Fruit fly (Drosophila melanogaster) whole organism, embryonic: ENCODE measurements around the gene Ctr9.

Source experiments
- Ada2b ChIP-seq: fragments of 200-800 bp; sonication (Bioruptor generic); IDR thresholded peaks from 2 replicates; pipeline ENCODE4 v1.3.6; 2022; ENCODE audit warnings: missing biosample characterization, missing genetic modification characterization
- Adf1 ChIP-seq: fragments of 200-800 bp; sonication (Bioruptor generic); IDR thresholded peaks from 2 replicates; pipeline ENCODE4 v1.3.6; 2022; ENCODE audit warnings: missing biosample characterization, missing genetic modification characterization
- Antp ChIP-seq: fragments of 200-800 bp; sonication (Bioruptor generic); optimal IDR thresholded peaks from 3 replicates; lab custom pipeline; 2016; ENCODE audit warnings: missing biosample characterization, missing genetic modification characterization
- Atf6 ChIP-seq: fragments of 200-800 bp; sonication (Bioruptor generic); IDR thresholded peaks from 2 replicates; pipeline ENCODE4 v1.3.6; 2022; ENCODE audit warnings: missing biosample characterization, missing genetic modification characterization
- Awh ChIP-seq: fragments of 200-800 bp; sonication (Bioruptor generic); IDR thresholded peaks from 2 replicates; pipeline ENCODE4, ENCODE4 v1.3.6; 2022; ENCODE audit warnings: missing biosample characterization, missing genetic modification characterization
- CG1024 ChIP-seq: fragments of 200-800 bp; sonication (Bioruptor generic); IDR thresholded peaks from 2 replicates; pipeline ENCODE4 v1.3.6; 2022; ENCODE audit warnings: missing biosample characterization, missing genetic modification characterization
- CG11456 ChIP-seq: fragments of 200-800 bp; sonication (Bioruptor generic); IDR thresholded peaks from 3 replicates; pipeline ENCODE4 v1.3.6; 2022; ENCODE audit warnings: missing biosample characterization, missing genetic modification characterization
- CG11695 ChIP-seq: fragments of 200-800 bp; sonication (Bioruptor generic); IDR thresholded peaks from 3 replicates; pipeline ENCODE4 v1.3.6; 2022; ENCODE audit warnings: missing biosample characterization, missing genetic modification characterization
- CG11696 ChIP-seq: fragments of 200-800 bp; sonication (Bioruptor generic); IDR thresholded peaks from 2 replicates; pipeline ENCODE4 v1.3.6; 2022; ENCODE audit warnings: missing biosample characterization, missing genetic modification characterization
- CG13624 ChIP-seq: fragments of 200-800 bp; sonication (Bioruptor generic); optimal IDR thresholded peaks from 2 replicates; lab custom pipeline; 2016; ENCODE audit warnings: missing biosample characterization, missing genetic modification characterization
- CG14014 ChIP-seq: fragments of 200-800 bp; sonication (Bioruptor generic); IDR thresholded peaks from 2 replicates; pipeline ENCODE4 v1.3.6; 2022; ENCODE audit warnings: missing biosample characterization, missing genetic modification characterization
- CG16815 ChIP-seq: fragments of 200-800 bp; sonication (Bioruptor generic); optimal IDR thresholded peaks from 3 replicates; lab custom pipeline; 2017; ENCODE audit warnings: missing biosample characterization, mild to moderate bottlenecking, missing genetic modification characterization
- CG18262 ChIP-seq: fragments of 200-800 bp; optimal IDR thresholded peaks from 3 replicates; lab custom pipeline; 2019; ENCODE audit warnings: missing biosample characterization, mild to moderate bottlenecking, missing genetic modification characterization, moderate library complexity
- CG31388 ChIP-seq: fragments of 200-800 bp; sonication (Bioruptor generic); optimal IDR thresholded peaks from 2 replicates; lab custom pipeline; 2016; ENCODE audit warnings: missing biosample characterization, missing genetic modification characterization
- CG32532 ChIP-seq: fragments of 200-800 bp; sonication (Bioruptor generic); IDR thresholded peaks from 2 replicates; pipeline ENCODE4 v1.3.6; 2022; ENCODE audit warnings: missing biosample characterization, missing genetic modification characterization
- CG3847 ChIP-seq: fragments of 200-800 bp; sonication (Bioruptor generic); IDR thresholded peaks from 2 replicates; pipeline ENCODE4 v1.3.6; 2022; ENCODE audit warnings: missing biosample characterization, missing genetic modification characterization
- CG3995 ChIP-seq: fragments of 200-800 bp; sonication (Bioruptor generic); optimal IDR thresholded peaks from 3 replicates; lab custom pipeline; 2016; ENCODE audit warnings: missing biosample characterization, missing genetic modification characterization
- CG4328 ChIP-seq: fragments of 200-800 bp; sonication (Bioruptor generic); optimal IDR thresholded peaks from 3 replicates; lab custom pipeline; 2017; ENCODE audit warnings: missing biosample characterization, missing genetic modification reagents, missing genetic modification characterization
- CG6272 ChIP-seq: fragments of 200-800 bp; sonication (Bioruptor generic); IDR thresholded peaks from 2 replicates; pipeline ENCODE4 v1.3.6; 2022; ENCODE audit warnings: missing biosample characterization, missing genetic modification characterization
- Dbx ChIP-seq: fragments of 200-800 bp; sonication (Bioruptor generic); IDR thresholded peaks from 3 replicates; pipeline ENCODE4 v1.3.6; 2022; ENCODE audit warnings: missing biosample characterization, missing genetic modification characterization
- Dip3 ChIP-seq: fragments of 200-800 bp; sonication (Bioruptor generic); optimal IDR thresholded peaks from 3 replicates; lab custom pipeline; 2016; ENCODE audit warnings: missing biosample characterization, missing genetic modification characterization
- Dref ChIP-seq: fragments of 200-800 bp; sonication (Bioruptor generic); IDR thresholded peaks from 2 replicates; pipeline ENCODE4 v1.3.6; 2022; ENCODE audit warnings: missing biosample characterization, missing genetic modification characterization
- HLH3B ChIP-seq: fragments of 200-800 bp; sonication (Bioruptor generic); IDR thresholded peaks from 2 replicates; pipeline ENCODE4 v1.3.6; 2022; ENCODE audit warnings: missing biosample characterization, missing genetic modification characterization
- Lpt ChIP-seq: fragments of >200 bp; optimal IDR thresholded peaks from 2 replicates; lab custom pipeline; 2018; ENCODE audit warnings: missing biosample characterization, missing genetic modification characterization
- MBD-R2 ChIP-seq: fragments of 200-800 bp; sonication (Bioruptor generic); IDR thresholded peaks from 2 replicates; pipeline ENCODE4 v1.3.6; 2022; ENCODE audit warnings: missing biosample characterization, missing genetic modification characterization
- Meics ChIP-seq: fragments of 200-800 bp; sonication (Bioruptor generic); optimal IDR thresholded peaks from 2 replicates; lab custom pipeline; 2017; ENCODE audit warnings: missing biosample characterization, mild to moderate bottlenecking, missing genetic modification characterization
- Nf-YB ChIP-seq: fragments of 200-800 bp; sonication (Bioruptor generic); optimal IDR thresholded peaks from 3 replicates; lab custom pipeline; 2019; ENCODE audit warnings: missing biosample characterization, mild to moderate bottlenecking, missing genetic modification characterization, moderate library complexity
- Opbp ChIP-seq: fragments of 200-800 bp; sonication (Bioruptor generic); IDR thresholded peaks from 3 replicates; pipeline ENCODE4 v1.3.6; 2022; ENCODE audit warnings: missing biosample characterization, missing genetic modification characterization; ENCODE audit not compliant: partially characterized antibody
- Rfx ChIP-seq: fragments of 200-800 bp; sonication (Bioruptor generic); IDR thresholded peaks from 2 replicates; pipeline ENCODE4 v1.3.6; 2022; ENCODE audit warnings: missing biosample characterization, missing genetic modification characterization
- Scr ChIP-seq: fragments of 200-800 bp; sonication (Bioruptor generic); IDR thresholded peaks from 2 replicates; pipeline ENCODE4 v1.3.6; 2022; ENCODE audit warnings: missing biosample characterization, missing genetic modification characterization; ENCODE audit not compliant: partially characterized antibody
- Xbp1 ChIP-seq: fragments of 200-800 bp; sonication (Bioruptor generic); optimal IDR thresholded peaks from 3 replicates; lab custom pipeline; 2016; ENCODE audit warnings: missing biosample characterization, mild to moderate bottlenecking, missing genetic modification characterization
- ac ChIP-seq: fragments of 200-800 bp; sonication (Bioruptor generic); optimal IDR thresholded peaks from 3 replicates; lab custom pipeline; 2017; ENCODE audit warnings: missing biosample characterization, mild to moderate bottlenecking, missing genetic modification characterization
- bab2 ChIP-seq: fragments of 200-800 bp; sonication (Bioruptor generic); optimal IDR thresholded peaks from 2 replicates; lab custom pipeline; 2016; ENCODE audit warnings: missing biosample characterization, missing genetic modification characterization
- chinmo ChIP-seq: fragments of 200-800 bp; sonication (Bioruptor generic); IDR thresholded peaks from 4 replicates; pipeline ENCODE4 v1.3.6; 2022; ENCODE audit warnings: missing biosample characterization, missing genetic modification characterization; ENCODE audit not compliant: partially characterized antibody
- dan ChIP-seq: fragments of 200-800 bp; sonication (Bioruptor generic); IDR thresholded peaks from 2 replicates; pipeline ENCODE4 v1.3.6; 2022; ENCODE audit warnings: missing biosample characterization, missing genetic modification characterization
- dpn ChIP-seq, 2 experiments: fragments of 200-800 bp; sonication (Bioruptor generic); optimal IDR thresholded peaks; 3 replicates each; lab custom pipeline; 2016; ENCODE audit warnings: missing biosample characterization in 2 of 2, missing genetic modification characterization in 2 of 2
- ems ChIP-seq: fragments of 200-800 bp; sonication (Bioruptor generic); optimal IDR thresholded peaks from 3 replicates; lab custom pipeline; 2016; ENCODE audit warnings: missing biosample characterization, missing genetic modification characterization
- exex ChIP-seq: fragments of 200-800 bp; sonication (Bioruptor generic); optimal IDR thresholded peaks from 4 replicates; lab custom pipeline; 2018; ENCODE audit warnings: missing biosample characterization, mild to moderate bottlenecking, missing genetic modification characterization, moderate library complexity
- ftz-f1 ChIP-seq: fragments of 200-800 bp; sonication (Bioruptor generic); optimal IDR thresholded peaks from 2 replicates; lab custom pipeline; 2016; ENCODE audit warnings: missing biosample characterization, missing genetic modification characterization
- grn ChIP-seq: fragments of 200-800 bp; sonication (Bioruptor generic); optimal IDR thresholded peaks from 3 replicates; lab custom pipeline; 2017; ENCODE audit warnings: missing biosample characterization, missing genetic modification characterization
- gro ChIP-seq: fragments of 200-800 bp; sonication (Bioruptor generic); optimal IDR thresholded peaks from 2 replicates; lab custom pipeline; 2016; ENCODE audit warnings: missing biosample characterization, missing genetic modification characterization
- gsb-n ChIP-seq: fragments of 200-800 bp; sonication (Bioruptor generic); optimal IDR thresholded peaks from 3 replicates; lab custom pipeline; 2018; ENCODE audit warnings: missing biosample characterization, mild to moderate bottlenecking, missing genetic modification characterization
- her ChIP-seq: fragments of 200-800 bp; sonication (Bioruptor generic); optimal IDR thresholded peaks from 2 replicates; lab custom pipeline; 2016; ENCODE audit warnings: missing biosample characterization, missing genetic modification characterization
- lilli ChIP-seq: fragments of 200-800 bp; sonication (Bioruptor generic); optimal IDR thresholded peaks from 3 replicates; lab custom pipeline; 2016; ENCODE audit warnings: missing biosample characterization, missing genetic modification characterization
- pb ChIP-seq: fragments of 200-800 bp; sonication (Bioruptor generic); optimal IDR thresholded peaks from 3 replicates; lab custom pipeline; 2016; ENCODE audit warnings: missing biosample characterization, missing genetic modification characterization
- pho ChIP-seq: fragments of 200-800 bp; sonication (Bioruptor generic); optimal IDR thresholded peaks from 2 replicates; lab custom pipeline; 2016; ENCODE audit warnings: missing biosample characterization, missing genetic modification characterization
- pzg ChIP-seq: fragments of 200-800 bp; sonication (Bioruptor generic); optimal IDR thresholded peaks from 3 replicates; lab custom pipeline; 2018; ENCODE audit warnings: missing biosample characterization, mild to moderate bottlenecking, missing genetic modification characterization, moderate library complexity
- run ChIP-seq: fragments of 200-800 bp; sonication (Bioruptor generic); optimal IDR thresholded peaks from 3 replicates; lab custom pipeline; 2018; ENCODE audit warnings: missing biosample characterization, mild to moderate bottlenecking, missing genetic modification characterization
- sens-2 ChIP-seq: fragments of 200-800 bp; sonication (Bioruptor generic); IDR thresholded peaks from 2 replicates; pipeline ENCODE4 v1.3.6; 2022; ENCODE audit warnings: missing biosample characterization, missing genetic modification characterization
- sisA ChIP-seq: fragments of 200-800 bp; sonication (Bioruptor generic); IDR thresholded peaks from 2 replicates; pipeline ENCODE4 v1.3.6; 2022; ENCODE audit warnings: missing biosample characterization, missing genetic modification characterization
- wek ChIP-seq: fragments of 200-800 bp; sonication (Bioruptor generic); optimal IDR thresholded peaks from 3 replicates; lab custom pipeline; 2018; ENCODE audit warnings: missing biosample characterization, mild to moderate bottlenecking, missing genetic modification characterization, moderate library complexity
- zen ChIP-seq: fragments of 200-800 bp; sonication (Bioruptor generic); optimal IDR thresholded peaks from 3 replicates; lab custom pipeline; 2018; ENCODE audit warnings: missing biosample characterization, mild to moderate bottlenecking, missing genetic modification characterization, moderate library complexity

Ctr9 gene

DNA sequence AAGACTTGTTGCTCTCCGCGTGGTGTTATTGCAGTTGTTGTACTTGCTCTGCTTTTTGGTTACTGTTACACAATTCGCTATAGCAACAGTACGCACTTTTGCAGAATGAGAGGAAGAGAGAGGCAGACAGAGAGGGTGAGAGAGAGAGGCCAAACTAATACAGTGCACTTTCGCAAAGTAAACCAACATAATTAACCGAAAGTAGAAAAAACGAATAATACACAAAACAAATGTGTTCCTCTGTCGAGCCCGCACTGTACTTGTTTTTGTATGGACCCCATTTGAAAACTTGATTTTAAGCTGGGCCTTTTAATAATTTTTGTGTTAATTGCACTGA, 28.4 kb downstream of the Ctr9 start (continued):
- TF ChIP-seq lilli: peak; percentile 61
- TF ChIP-seq gro: peak; percentile 40
- no peak for TF ChIP-seq grn (GFP tag; lab: Kevin White, UChicago)
- no peak for TF ChIP-seq gsb-n
- peak; percentile 64; the same call in 1 of the 2 replicates for TF ChIP-seq Atf6 (GFP tag; lab: Robert Waterston, UW)
- no peak for TF ChIP-seq exex
- TF ChIP-seq chinmo (GFP tag; lab: Robert Waterston, UW): peak; percentile 66; the same call in 1 of the 4 replicates
- TF ChIP-seq CG16815 (GFP tag; lab: Kevin White, UChicago): no peak
- peak; percentile 71 for TF ChIP-seq Ada2b (GFP tag; lab: Robert Waterston, UW)
- TF ChIP-seq sens-2 (GFP tag; lab: Robert Waterston, UW): no peak
- peak; percentile 69 for TF ChIP-seq CG13624 (GFP tag; lab: Kevin White, UChicago)
- no peak for TF ChIP-seq Dip3 (GFP tag; lab: Kevin White, UChicago)
- TF ChIP-seq Rfx (GFP tag; lab: Robert Waterston, UW): peak; percentile 84
- no peak for TF ChIP-seq Opbp
- TF ChIP-seq CG11695 (GFP tag; lab: Robert Waterston, UW): 0 out of 3 replicates have a peak, but pooled peaks have one; percentile 33
- no peak for TF ChIP-seq CG4328
- TF ChIP-seq bab2 (GFP tag; lab: Kevin White, UChicago): peak; percentile 40
- no peak for TF ChIP-seq ems (GFP tag; lab: Kevin White, UChicago)
- TF ChIP-seq dan: no peak
- TF ChIP-seq Adf1 (GFP tag; lab: Robert Waterston, UW): peak; percentile 9; the same call in 1 of the 2 replicates
- no peak for TF ChIP-seq ftz-f1 (GFP tag; lab: Kevin White, UChicago)
- TF ChIP-seq Lpt (GFP tag; lab: Kevin White, UChicago): no peak
- TF ChIP-seq CG1024 (GFP tag; lab: Robert Waterston, UW): no peak
- no peak for TF ChIP-seq zen (tag; lab: Kevin White, UChicago)
- no peak for TF ChIP-seq CG3847 (GFP tag; lab: Robert Waterston, UW)
- peak; percentile 41; the same call in 1 of the 2 replicates for TF ChIP-seq MBD-R2 (GFP tag; lab: Robert Waterston, UW)
- TF ChIP-seq run (tag; lab: Kevin White, UChicago): no peak
- peak; percentile 40 for TF ChIP-seq Antp
- peak; percentile 47; the same call in 1 of the 2 replicates for TF ChIP-seq HLH3B (GFP tag; lab: Robert Waterston, UW)
- TF ChIP-seq Nf-YB (GFP tag; lab: Kevin White, UChicago): no peak
- TF ChIP-seq pb (GFP tag; lab: Kevin White, UChicago): no peak
- TF ChIP-seq CG31388 (GFP tag; lab: Kevin White, UChicago): no peak
- TF ChIP-seq Dref (GFP tag; lab: Robert Waterston, UW): no peak
- TF ChIP-seq CG18262 (tag; lab: Kevin White, UChicago): peak; percentile 7
- TF ChIP-seq CG11456 (GFP tag; lab: Robert Waterston, UW): peak; percentile 51; the same call in 1 of the 3 replicates
- TF ChIP-seq CG32532 (GFP tag; lab: Robert Waterston, UW): peak; percentile 84
- peak; percentile 65; the same call in 1 of the 2 replicates for TF ChIP-seq CG14014 (GFP tag; lab: Robert Waterston, UW)
- TF ChIP-seq pzg (GFP tag; lab: Kevin White, UChicago): no peak
- no peak for TF ChIP-seq wek (GFP tag; lab: Kevin White, UChicago)
- peak; percentile 28 to 44 for TF ChIP-seq dpn (GFP tag; optimal IDR thresholded peaks at IDR 0.05; lab: Kevin White, UChicago)
- TF ChIP-seq ac (GFP tag; lab: Kevin White, UChicago): no peak
- peak; percentile 43 for TF ChIP-seq Xbp1 (GFP tag; lab: Kevin White, UChicago)
- TF ChIP-seq pho: peak; percentile 33
- TF ChIP-seq CG3995: no peak
- TF ChIP-seq CG6272 (GFP tag; lab: Robert Waterston, UW): no peak
- peak; percentile 20; the same call in 1 of the 2 replicates for TF ChIP-seq CG11696 (GFP tag; lab: Robert Waterston, UW)
- peak; percentile 40 for TF ChIP-seq Meics
- peak; percentile 26; the same call in 1 of the 2 replicates for TF ChIP-seq sisA (GFP tag; lab: Robert Waterston, UW)
- TF ChIP-seq her (GFP tag; lab: Kevin White, UChicago): peak; percentile 64
- TF ChIP-seq Scr (GFP tag; lab: Robert Waterston, UW): no peak
- TF ChIP-seq Awh (GFP tag; lab: Robert Waterston, UW): 0 out of 2 replicates have a peak, but pooled peaks have one; percentile 30
- peak; percentile 72 for TF ChIP-seq Dbx (GFP tag; lab: Robert Waterston, UW)
